Worm (Caenorhabditis elegans): Measurements from ENCODE around the gene irg-5.

DNA sequence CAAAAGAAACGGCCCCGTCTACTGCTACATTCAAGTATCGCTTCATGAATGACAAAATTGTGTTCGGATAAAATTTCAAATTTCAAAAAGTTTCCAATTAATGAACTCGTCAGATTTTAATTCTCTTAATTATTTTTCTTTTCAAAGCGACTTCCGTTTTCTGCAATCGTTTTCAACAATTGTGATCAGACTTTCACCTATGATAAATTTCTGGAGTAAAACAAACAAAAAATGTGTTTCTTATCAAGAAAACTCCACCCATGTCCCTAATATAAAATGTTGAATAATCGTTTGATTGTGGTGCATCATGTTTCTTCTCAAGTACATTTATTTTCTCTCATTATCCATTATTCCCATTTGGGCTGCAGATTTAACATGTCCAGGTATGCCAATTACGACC lies 32.9 kb upstream of the irg-5 start, which contains the start of gene F20G2.5:
- TF ChIP-seq unc-62 (GFP tag; optimal IDR thresholded peaks at IDR 0.05) (no peak), ztf-11 (tag; optimal IDR thresholded peaks at IDR 0.05) (no peak), unc-39 (tag; optimal IDR thresholded peaks at IDR 0.05) (no peak), lin-13 (GFP tag; optimal IDR thresholded peaks at IDR 0.05) (no peak), mdl-1 (tag; optimal IDR thresholded peaks at IDR 0.05) (no peak), nhr-12 (tag; optimal IDR thresholded peaks at IDR 0.05) (no peak), lin-11 (tag; optimal IDR thresholded peaks at IDR 0.05) (no peak), snpc-4 (tag; optimal IDR thresholded peaks at IDR 0.05) (no peak), elt-1 (tag; optimal IDR thresholded peaks at IDR 0.05) (no peak), elt-3 (tag; optimal IDR thresholded peaks at IDR 0.05) (no peak), ama-1 (optimal IDR thresholded peaks at IDR 0.05) (no peak), aly-2 (tag; optimal IDR thresholded peaks at IDR 0.05) (no peak), sma-3 (GFP tag; optimal IDR thresholded peaks at IDR 0.05) (no peak), ceh-82 (tag; optimal IDR thresholded peaks at IDR 0.05) (no peak)
